Fruit fly (Drosophila melanogaster): ENCODE data around the gene Ype.
A peak's percentile ranks its signal among the peaks of the same experiment; 100 is the strongest.

The Ype gene

dm6 chrX:13394343-13394742 lies 7.1 kb upstream of the Ype start (continued):
- TF ChIP-seq CG10366 (GFP tag; IDR thresholded peaks at IDR 0.05) (no peak), Side (GFP tag; optimal IDR thresholded peaks at IDR 0.05) (no peak), D (optimal IDR thresholded peaks at IDR 0.05) (no peak), D (GFP tag; optimal IDR thresholded peaks at IDR 0.05) (no peak), CG13287 (GFP tag; IDR thresholded peaks at IDR 0.05; ENCODE audit: partially characterized antibody) (no peak), ERR (GFP tag; optimal IDR thresholded peaks at IDR 0.05) (no peak), cg (GFP tag; optimal IDR thresholded peaks at IDR 0.05) (peak; percentile 16), CG31388 (GFP tag; optimal IDR thresholded peaks at IDR 0.05) (no peak), lbe (GFP tag; optimal IDR thresholded peaks at IDR 0.05) (peak; percentile 4), ATbp (GFP tag; optimal IDR thresholded peaks at IDR 0.05) (no peak), hbn (GFP tag; IDR thresholded peaks at IDR 0.05; ENCODE audit: partially characterized antibody) (no peak), Fer3 (tag; optimal IDR thresholded peaks at IDR 0.05) (no peak), tll (GFP tag; optimal IDR thresholded peaks at IDR 0.05) (no peak), sisA (GFP tag; IDR thresholded peaks at IDR 0.05) (no peak), Dref (GFP tag; IDR thresholded peaks at IDR 0.05) (no peak), CG16779 (GFP tag; IDR thresholded peaks at IDR 0.05) (no peak), H2.0 (GFP tag; IDR thresholded peaks at IDR 0.05) (0 out of 2 replicates have a peak, but pooled peaks have one; percentile 10), CG8388 (GFP tag; optimal IDR thresholded peaks at IDR 0.05) (no peak), CG11456 (GFP tag; IDR thresholded peaks at IDR 0.05) (no peak), fu2 (GFP tag; optimal IDR thresholded peaks at IDR 0.05) (no peak), Jarid2 (GFP tag; optimal IDR thresholded peaks at IDR 0.05) (no peak), CG11560 (tag; IDR thresholded peaks at IDR 0.05) (no peak), CG12391 (tag; optimal IDR thresholded peaks at IDR 0.05) (no peak), CG7786 (GFP tag; optimal IDR thresholded peaks at IDR 0.05) (peak; percentile 2), CG12659 (GFP tag; optimal IDR thresholded peaks at IDR 0.05) (no peak), HHEX (GFP tag; optimal IDR thresholded peaks at IDR 0.05) (no peak), eyg (GFP tag; optimal IDR thresholded peaks at IDR 0.05) (no peak), Hr39 (optimal IDR thresholded peaks at IDR 0.05) (no peak), org-1 (GFP tag; optimal IDR thresholded peaks at IDR 0.05) (no peak), bigmax (GFP tag; optimal IDR thresholded peaks at IDR 0.05) (no peak), mam (GFP tag; optimal IDR thresholded peaks at IDR 0.05) (peak; percentile 6), Rfx (GFP tag; IDR thresholded peaks at IDR 0.05) (0 out of 2 replicates have a peak, but pooled peaks have one; percentile 19), CG30431 (GFP tag; optimal IDR thresholded peaks at IDR 0.05) (no peak), CG1024 (GFP tag; IDR thresholded peaks at IDR 0.05) (no peak), CG32767 (GFP tag; IDR thresholded peaks at IDR 0.05) (no peak), Atf6 (GFP tag; IDR thresholded peaks at IDR 0.05) (no peak), unpg (GFP tag; optimal IDR thresholded peaks at IDR 0.05) (no peak), luna (GFP tag; optimal IDR thresholded peaks at IDR 0.05) (peak; percentile 17), fru (optimal IDR thresholded peaks at IDR 0.05) (no peak), eve (GFP tag; optimal IDR thresholded peaks at IDR 0.05) (no peak), CG2120 (GFP tag; optimal IDR thresholded peaks at IDR 0.05) (peak; percentile 25), gt (GFP tag; IDR thresholded peaks at IDR 0.05) (no peak), CG31441 (GFP tag; IDR thresholded peaks at IDR 0.05) (no peak), CG11696 (GFP tag; IDR thresholded peaks at IDR 0.05) (0 out of 2 replicates have a peak, but pooled peaks have one; percentile 2), Drgx (GFP tag; IDR thresholded peaks at IDR 0.05) (0 out of 2 replicates have a peak, but pooled peaks have one; percentile 24), CG8290 (GFP tag; optimal IDR thresholded peaks at IDR 0.05) (no peak), CG8290 (tag; optimal IDR thresholded peaks at IDR 0.05) (peak in 1 of 2 experiments; percentile 43), Dll (GFP tag; IDR thresholded peaks at IDR 0.05; ENCODE audit: partially characterized antibody) (no peak), maf-S (GFP tag; optimal IDR thresholded peaks at IDR 0.05) (no peak), zfh1 (GFP tag; IDR thresholded peaks at IDR 0.05) (no peak), tgo (GFP tag; IDR thresholded peaks at IDR 0.05) (no peak), CG4328 (GFP tag; optimal IDR thresholded peaks at IDR 0.05) (no peak), CG9932 (GFP tag; IDR thresholded peaks at IDR 0.05) (peak; percentile 22; the same call in 1 of the 2 replicates)
